Worm (Caenorhabditis elegans): ENCODE measurements around the gene Y54G2A.38.

Y54G2A.38 gene

ce11 chrIV:2725784-2726183 is 33.5 kb upstream of the Y54G2A.38 start, which contains the start of gene ubxn-2 (continued):
- peak; percentile 77 for TF ChIP-seq lin-14 (GFP tag; optimal IDR thresholded peaks at IDR 0.05)
- peak; percentile 83 for TF ChIP-seq nhr-19 (GFP tag; conservative IDR thresholded peaks at IDR 0.05)
- TF ChIP-seq swsn-7 (tag; optimal IDR thresholded peaks at IDR 0.05): peak; percentile 89
- peak; percentile 91 for TF ChIP-seq nhr-85 (tag)
- TF ChIP-seq egl-27 (tag; optimal IDR thresholded peaks at IDR 0.05): no peak
- peak; percentile 57 for TF ChIP-seq blmp-1 (tag; optimal IDR thresholded peaks at IDR 0.05)
- peak; percentile 76 for TF ChIP-seq lin-15B (tag; optimal IDR thresholded peaks at IDR 0.05)
- peak; percentile 68 for TF ChIP-seq lin-39 (tag; optimal IDR thresholded peaks at IDR 0.05)
- no peak for TF ChIP-seq hpl-2 (GFP tag; optimal IDR thresholded peaks at IDR 0.05)
- peak; percentile 91 for TF ChIP-seq tbx-2 (tag; optimal IDR thresholded peaks at IDR 0.05)
- no peak for TF ChIP-seq ama-1 (optimal IDR thresholded peaks at IDR 0.05)
- TF ChIP-seq lir-3 (tag; optimal IDR thresholded peaks at IDR 0.05; ENCODE audit: poor library complexity): no peak
- TF ChIP-seq unc-130 (tag; optimal IDR thresholded peaks at IDR 0.05): peak; percentile 83
- TF ChIP-seq vab-15 (tag; optimal IDR thresholded peaks at IDR 0.05): no peak
- peak; percentile 78 for TF ChIP-seq irx-1 (tag; optimal IDR thresholded peaks at IDR 0.05)
- TF ChIP-seq fkh-8 (tag; optimal IDR thresholded peaks at IDR 0.05): peak; percentile 85
- TF ChIP-seq jun-1 (tag; optimal IDR thresholded peaks at IDR 0.05): peak; percentile 75
- peak; percentile 70 for TF ChIP-seq ceh-8 (GFP tag; optimal IDR thresholded peaks at IDR 0.05)
- TF ChIP-seq nhr-77 (tag; optimal IDR thresholded peaks at IDR 0.05): peak; percentile 50
- peak; percentile 14 for TF ChIP-seq ztf-4 (tag; optimal IDR thresholded peaks at IDR 0.05)
- TF ChIP-seq ces-1 (GFP tag; optimal IDR thresholded peaks at IDR 0.05): no peak
- TF ChIP-seq snpc-4 (tag; optimal IDR thresholded peaks at IDR 0.05): peak; percentile 73
- peak; percentile 79 to 86 for TF ChIP-seq efl-1 (optimal IDR thresholded peaks at IDR 0.05)
- peak; percentile 82 to 98 for TF ChIP-seq efl-1 (GFP tag; optimal IDR thresholded peaks at IDR 0.05 in 1 of 2)
- TF ChIP-seq mab-9 (GFP tag; IDR thresholded peaks at IDR 0.05): peak; percentile 73
- peak; percentile 30 for TF ChIP-seq elt-2 (tag; optimal IDR thresholded peaks at IDR 0.05)
- peak; percentile 70 for TF ChIP-seq aly-2 (tag; optimal IDR thresholded peaks at IDR 0.05)
- peak; percentile 91 for TF ChIP-seq nhr-90 (tag; optimal IDR thresholded peaks at IDR 0.05; ENCODE audit: poor library complexity)
- TF ChIP-seq lin-13 (GFP tag; optimal IDR thresholded peaks at IDR 0.05): peak; percentile 78
- peak; percentile 65 for TF ChIP-seq unc-30 (tag; optimal IDR thresholded peaks at IDR 0.05)
- TF ChIP-seq ceh-90 (tag; optimal IDR thresholded peaks at IDR 0.05): peak; percentile 62
- peak; percentile 66 for TF ChIP-seq pax-3 (tag; optimal IDR thresholded peaks at IDR 0.05)
- peak; percentile 84 for TF ChIP-seq xbp-1 (tag; optimal IDR thresholded peaks at IDR 0.05)
- TF ChIP-seq egl-13 (tag; optimal IDR thresholded peaks at IDR 0.05): peak; percentile 66
- TF ChIP-seq nhr-237 (tag; optimal IDR thresholded peaks at IDR 0.05): no peak
- TF ChIP-seq aha-1 (tag; optimal IDR thresholded peaks at IDR 0.05): peak; percentile 25
- TF ChIP-seq dpl-1 (GFP tag; optimal IDR thresholded peaks at IDR 0.05): peak; percentile 76 to 85 (median 85)
- TF ChIP-seq ceh-63 (GFP tag; optimal IDR thresholded peaks at IDR 0.05): no peak
- TF ChIP-seq lsy-2 (tag; optimal IDR thresholded peaks at IDR 0.05): peak; percentile 89 to 90
- peak; percentile 57 for TF ChIP-seq sup-37 (GFP tag; optimal IDR thresholded peaks at IDR 0.05)
- peak; percentile 79 to 88 for TF ChIP-seq lin-35 (GFP tag; optimal IDR thresholded peaks at IDR 0.05)
- peak; percentile 92 for TF ChIP-seq snu-23 (GFP tag; optimal IDR thresholded peaks at IDR 0.05)
- peak; percentile 60 for TF ChIP-seq C04F5.9 (tag; optimal IDR thresholded peaks at IDR 0.05)
- peak; percentile 89 to 91 (median 90) for TF ChIP-seq ceh-82 (tag; optimal IDR thresholded peaks at IDR 0.05)
- TF ChIP-seq nhr-47 (tag; optimal IDR thresholded peaks at IDR 0.05): peak; percentile 93

Data from whole organism, L1 larva.